Fruit fly (Drosophila melanogaster) whole organism, embryonic: ENCODE results near the gene CG11267.

Experiments used
- Adf1 ChIP-seq: fragments of 200-800 bp; sonication (Bioruptor generic); IDR thresholded peaks from 2 replicates; pipeline ENCODE4 v1.3.6; 2022; ENCODE audit warnings: missing biosample characterization, missing genetic modification characterization
- Asciz ChIP-seq: fragments of 200-800 bp; sonication (Bioruptor generic); optimal IDR thresholded peaks from 2 replicates; lab custom pipeline; 2017; ENCODE audit warnings: missing biosample characterization, mild to moderate bottlenecking, missing genetic modification characterization, missing genetic modification reagents
- Bdp1 ChIP-seq: fragments of 200-800 bp; sonication (Bioruptor generic); optimal IDR thresholded peaks from 3 replicates; lab custom pipeline; 2016; ENCODE audit warnings: missing biosample characterization, missing genetic modification characterization
- CG10431 ChIP-seq: fragments of 200-800 bp; sonication (Bioruptor generic); optimal IDR thresholded peaks from 3 replicates; lab custom pipeline; 2018; ENCODE audit warnings: missing biosample characterization, mild to moderate bottlenecking, missing genetic modification characterization
- CG12391 ChIP-seq: fragments of 200-800 bp; sonication (Bioruptor generic); optimal IDR thresholded peaks from 3 replicates; lab custom pipeline; 2018; ENCODE audit warnings: missing biosample characterization, mild to moderate bottlenecking, missing genetic modification characterization, moderate library complexity
- CG12659 ChIP-seq: fragments of 200-800 bp; sonication (Bioruptor generic); optimal IDR thresholded peaks from 3 replicates; lab custom pipeline; 2017; ENCODE audit warnings: mild to moderate bottlenecking, missing biosample characterization, missing genetic modification reagents, missing genetic modification characterization
- CG12744 ChIP-seq: fragments of 200-800 bp; sonication (Bioruptor generic); optimal IDR thresholded peaks from 2 replicates; lab custom pipeline; 2016; ENCODE audit warnings: missing biosample characterization, missing genetic modification characterization
- CG14050 ChIP-seq: fragments of 200-800 bp; sonication (Bioruptor generic); IDR thresholded peaks from 3 replicates; pipeline ENCODE4 v1.3.6; 2022; ENCODE audit warnings: missing biosample characterization, missing genetic modification characterization
- CG14710 ChIP-seq: fragments of 200-800 bp; sonication (Bioruptor generic); optimal IDR thresholded peaks from 3 replicates; lab custom pipeline; 2019; ENCODE audit warnings: missing biosample characterization, mild to moderate bottlenecking, missing genetic modification characterization, moderate library complexity
- CG17568 ChIP-seq: fragments of 200-800 bp; sonication (Bioruptor generic); optimal IDR thresholded peaks from 2 replicates; lab custom pipeline; 2018; ENCODE audit warnings: missing biosample characterization, mild to moderate bottlenecking, missing genetic modification characterization, moderate library complexity
- CG1832 ChIP-seq: fragments of 200-800 bp; sonication (Bioruptor generic); optimal IDR thresholded peaks from 2 replicates; lab custom pipeline; 2017; ENCODE audit warnings: missing biosample characterization, mild to moderate bottlenecking, missing genetic modification characterization, inconsistent platforms
- CG18476 ChIP-seq: fragments of 200-800 bp; sonication (Bioruptor generic); optimal IDR thresholded peaks from 2 replicates; lab custom pipeline; 2016; ENCODE audit warnings: missing biosample characterization, mild to moderate bottlenecking, missing genetic modification characterization
- CG2120 ChIP-seq: fragments of 200-800 bp; sonication (Bioruptor generic); optimal IDR thresholded peaks from 3 replicates; lab custom pipeline; 2016; ENCODE audit warnings: missing biosample characterization, missing genetic modification characterization
- CG2202 ChIP-seq: fragments of 200-800 bp; sonication (Bioruptor generic); optimal IDR thresholded peaks from 2 replicates; lab custom pipeline; 2018; ENCODE audit warnings: missing biosample characterization, mild to moderate bottlenecking, missing genetic modification characterization
- CG3163 ChIP-seq: fragments of 200-800 bp; sonication (Bioruptor generic); optimal IDR thresholded peaks from 3 replicates; lab custom pipeline; 2016; ENCODE audit warnings: missing biosample characterization, missing genetic modification characterization
- CG32772 ChIP-seq: fragments of 200-800 bp; sonication (Bioruptor generic); IDR thresholded peaks from 2 replicates; pipeline ENCODE4 v1.3.6; 2022; ENCODE audit warnings: missing biosample characterization, missing genetic modification characterization
- CG34224 ChIP-seq: fragments of 200-800 bp; sonication (Bioruptor generic); IDR thresholded peaks from 3 replicates; pipeline ENCODE4 v1.3.6; 2022; ENCODE audit warnings: missing biosample characterization, missing genetic modification characterization; ENCODE audit not compliant: partially characterized antibody
- CG34422 ChIP-seq: fragments of 200-800 bp; sonication (Bioruptor generic); IDR thresholded peaks from 3 replicates; pipeline ENCODE4 v1.3.6; 2022; ENCODE audit warnings: missing biosample characterization, missing genetic modification characterization
- CG4282 ChIP-seq: fragments of 200-800 bp; sonication (Bioruptor generic); optimal IDR thresholded peaks from 2 replicates; lab custom pipeline; 2016; ENCODE audit warnings: missing biosample characterization, missing genetic modification characterization
- CG6654 ChIP-seq: fragments of 200-800 bp; sonication (Bioruptor generic); optimal IDR thresholded peaks from 2 replicates; lab custom pipeline; 2017; ENCODE audit warnings: missing biosample characterization, mild to moderate bottlenecking, missing genetic modification characterization
- CG9609 ChIP-seq: fragments of 200-800 bp; sonication (Bioruptor generic); optimal IDR thresholded peaks from 3 replicates; lab custom pipeline; 2016; ENCODE audit warnings: missing biosample characterization, missing genetic modification characterization
- CG9876 ChIP-seq: fragments of 200-800 bp; sonication (Bioruptor generic); optimal IDR thresholded peaks from 2 replicates; lab custom pipeline; 2016; ENCODE audit warnings: missing biosample characterization, missing genetic modification characterization
- CHES-1-like ChIP-seq: fragments of 200-800 bp; sonication (Bioruptor generic); optimal IDR thresholded peaks from 2 replicates; lab custom pipeline; 2016; ENCODE audit warnings: missing biosample characterization, missing genetic modification characterization
- CrebB ChIP-seq: fragments of 200-800 bp; sonication (Bioruptor generic); optimal IDR thresholded peaks from 3 replicates; lab custom pipeline; 2018; ENCODE audit warnings: missing biosample characterization, mild to moderate bottlenecking, missing genetic modification characterization
- D ChIP-seq, 2 experiments: fragments of 200-800 bp in 1 of 2; fragments of >200 bp in 1 of 2; sonication (Bioruptor generic) in 1 of 2; optimal IDR thresholded peaks; 2 replicates in 1 of 2; 3 replicates in 1 of 2; lab custom pipeline; 2017; ENCODE audit warnings: mild to moderate bottlenecking in 1 of 2, missing biosample characterization in 1 of 2, missing genetic modification characterization in 1 of 2, missing genetic modification reagents in 1 of 2
- Drgx ChIP-seq: fragments of 200-800 bp; sonication (Bioruptor generic); IDR thresholded peaks from 2 replicates; pipeline ENCODE4 v1.3.6; 2022; ENCODE audit warnings: missing biosample characterization, missing genetic modification characterization
- Gsc ChIP-seq: fragments of 200-800 bp; sonication (Bioruptor generic); IDR thresholded peaks from 2 replicates; pipeline ENCODE4 v1.3.6; 2022; ENCODE audit warnings: missing biosample characterization, missing genetic modification characterization
- HmgZ ChIP-seq: fragments of 200-800 bp; sonication (Bioruptor generic); optimal IDR thresholded peaks from 2 replicates; lab custom pipeline; 2018; ENCODE audit warnings: missing biosample characterization, mild to moderate bottlenecking, missing genetic modification characterization
- Jarid2 ChIP-seq: fragments of 200-800 bp; sonication (Bioruptor generic); optimal IDR thresholded peaks from 3 replicates; lab custom pipeline; 2017; ENCODE audit warnings: mild to moderate bottlenecking, missing biosample characterization, missing genetic modification reagents, missing genetic modification characterization
- Lpt ChIP-seq: fragments of >200 bp; optimal IDR thresholded peaks from 2 replicates; lab custom pipeline; 2018; ENCODE audit warnings: missing biosample characterization, missing genetic modification characterization
- NFAT ChIP-seq: fragments of 200-800 bp; sonication (Bioruptor generic); IDR thresholded peaks from 2 replicates; pipeline ENCODE4 v1.3.6; 2022; ENCODE audit warnings: missing biosample characterization, missing genetic modification characterization
- Nf-YC ChIP-seq: fragments of 200-800 bp; optimal IDR thresholded peaks from 3 replicates; lab custom pipeline; 2019; ENCODE audit warnings: missing biosample characterization, mild to moderate bottlenecking, missing genetic modification characterization, moderate library complexity
- Six4 ChIP-seq: fragments of 200-800 bp; sonication (Bioruptor generic); optimal IDR thresholded peaks from 2 replicates; lab custom pipeline; 2016; ENCODE audit warnings: missing biosample characterization, missing genetic modification characterization
- Usf ChIP-seq: fragments of 200-800 bp; sonication (Bioruptor generic); optimal IDR thresholded peaks from 2 replicates; lab custom pipeline; 2017; ENCODE audit warnings: missing genotype, missing biosample characterization, missing genetic modification characterization
- Vsx1 ChIP-seq: fragments of 200-800 bp; sonication (Bioruptor generic); optimal IDR thresholded peaks from 2 replicates; lab custom pipeline; 2017; ENCODE audit warnings: missing biosample characterization, mild to moderate bottlenecking, missing genetic modification characterization, missing genetic modification reagents
- Xbp1 ChIP-seq: fragments of 200-800 bp; sonication (Bioruptor generic); optimal IDR thresholded peaks from 3 replicates; lab custom pipeline; 2016; ENCODE audit warnings: missing biosample characterization, mild to moderate bottlenecking, missing genetic modification characterization
- abd-A ChIP-seq: fragments of 200-800 bp; sonication (Bioruptor generic); optimal IDR thresholded peaks from 3 replicates; lab custom pipeline; 2019; ENCODE audit warnings: missing biosample characterization, mild to moderate bottlenecking, missing genetic modification characterization, moderate library complexity
- bowl ChIP-seq: fragments of 200-800 bp; sonication (Bioruptor generic); IDR thresholded peaks from 2 replicates; pipeline ENCODE4 v1.3.6; 2022; ENCODE audit warnings: missing biosample characterization, missing genetic modification characterization
- btn ChIP-seq: fragments of 200-800 bp; sonication (Bioruptor generic); optimal IDR thresholded peaks from 2 replicates; lab custom pipeline; 2016; ENCODE audit warnings: missing biosample characterization, missing genetic modification characterization
- fd102C ChIP-seq: fragments of 200-800 bp; sonication (Bioruptor generic); optimal IDR thresholded peaks from 2 replicates; lab custom pipeline; 2018; ENCODE audit warnings: missing biosample characterization, mild to moderate bottlenecking, missing genetic modification characterization, moderate library complexity
- gro ChIP-seq: fragments of 200-800 bp; sonication (Bioruptor generic); optimal IDR thresholded peaks from 2 replicates; lab custom pipeline; 2016; ENCODE audit warnings: missing biosample characterization, missing genetic modification characterization
- luna ChIP-seq: fragments of 200-800 bp; sonication (Bioruptor generic); optimal IDR thresholded peaks from 2 replicates; lab custom pipeline; 2016; ENCODE audit warnings: missing biosample characterization, missing genetic modification characterization
- otp ChIP-seq: fragments of 200-800 bp; sonication (Bioruptor generic); IDR thresholded peaks from 3 replicates; pipeline ENCODE4, ENCODE4 v1.3.6; 2022; ENCODE audit warnings: missing biosample characterization, missing genetic modification characterization
- peb ChIP-seq: fragments of 200-800 bp; sonication (Bioruptor generic); IDR thresholded peaks from 2 replicates; pipeline ENCODE4 v1.3.6; 2022; ENCODE audit warnings: missing biosample characterization, missing genetic modification characterization
- pum ChIP-seq: fragments of 200-800 bp; sonication (Bioruptor generic); optimal IDR thresholded peaks from 2 replicates; lab custom pipeline; 2016; ENCODE audit warnings: missing biosample characterization, missing genetic modification characterization
- sc ChIP-seq, 3 experiments: fragments of >200 bp in 2 of 3; fragments of 200-800 bp in 1 of 3; sonication (Bioruptor generic) in 1 of 3; optimal IDR thresholded peaks; 2 replicates in 2 of 3; 3 replicates in 1 of 3; lab custom pipeline; 2017; ENCODE audit warnings: mild to moderate bottlenecking in 1 of 3, missing biosample characterization in 1 of 3, missing genetic modification characterization in 1 of 3, missing genetic modification reagents in 1 of 3
- stwl ChIP-seq: fragments of 200-800 bp; sonication (Bioruptor generic); optimal IDR thresholded peaks from 3 replicates; lab custom pipeline; 2018; ENCODE audit warnings: missing biosample characterization, mild to moderate bottlenecking, missing genetic modification characterization, moderate library complexity
- tx ChIP-seq: fragments of 200-800 bp; sonication (Bioruptor generic); optimal IDR thresholded peaks from 2 replicates; lab custom pipeline; 2016; ENCODE audit warnings: missing biosample characterization, missing genetic modification characterization
- vnd ChIP-seq: fragments of 200-800 bp; sonication (Bioruptor generic); IDR thresholded peaks from 3 replicates; pipeline ENCODE4 v1.3.6; 2022; ENCODE audit warnings: missing biosample characterization, missing genetic modification characterization; ENCODE audit not compliant: partially characterized antibody
- zfh2 ChIP-seq: fragments of 200-800 bp; sonication (Bioruptor generic); optimal IDR thresholded peaks from 2 replicates; lab custom pipeline; 2016; ENCODE audit warnings: missing biosample characterization, missing genetic modification characterization

CG11267 gene

DNA sequence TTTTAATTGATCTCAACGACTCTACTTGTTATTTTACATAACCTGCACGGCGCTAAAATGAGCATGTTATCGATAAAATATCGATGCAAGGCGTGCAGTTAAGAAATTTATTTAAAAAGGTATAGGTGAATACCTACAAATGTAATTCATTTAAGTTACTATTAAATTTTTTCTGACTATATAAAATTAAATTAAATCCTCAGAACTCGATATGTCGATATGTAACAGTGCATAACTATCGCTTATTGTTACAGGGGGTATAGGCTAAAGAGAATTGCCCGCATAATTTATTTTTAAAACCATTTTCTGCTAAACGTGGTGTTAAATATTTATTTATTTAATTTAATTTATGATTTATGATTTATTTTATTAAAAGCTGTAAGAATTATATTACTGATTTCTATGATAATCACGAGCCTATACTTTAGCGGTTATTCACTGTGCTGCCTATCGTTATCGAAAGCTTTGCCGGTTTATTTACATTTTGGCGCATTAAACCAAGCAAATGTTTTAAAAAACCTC lies 2.0 kb downstream of the CG11267 start, which contains the start of the genes mRpL20 and Icmt (continued):
- peak; percentile 97 for TF ChIP-seq CG34422 (GFP tag; lab: Robert Waterston, UW)
- TF ChIP-seq D (optimal IDR thresholded peaks at IDR 0.05; lab: Kevin White, UChicago) = no peak
- TF ChIP-seq D (GFP tag; optimal IDR thresholded peaks at IDR 0.05; lab: Kevin White, UChicago) = peak; percentile 64
- peak; percentile 95 for TF ChIP-seq CG14050 (GFP tag; lab: Robert Waterston, UW)
- TF ChIP-seq Jarid2 (GFP tag; lab: Kevin White, UChicago) = peak; percentile 27
- no peak for TF ChIP-seq gro (GFP tag; lab: Kevin White, UChicago)
- no peak for TF ChIP-seq luna (GFP tag; lab: Kevin White, UChicago)
- TF ChIP-seq Asciz (GFP tag; lab: Kevin White, UChicago) = peak; percentile 79
- TF ChIP-seq pum = peak; percentile 49
- peak; percentile 93 for TF ChIP-seq NFAT (GFP tag; lab: Robert Waterston, UW)
- TF ChIP-seq Adf1 (GFP tag; lab: Robert Waterston, UW) = peak; percentile 82
- TF ChIP-seq CG12391 = peak; percentile 95
- TF ChIP-seq CG18476 (GFP tag; lab: Kevin White, UChicago) = peak; percentile 66
- peak; percentile 85 for TF ChIP-seq Usf (GFP tag; lab: Kevin White, UChicago)
- no peak for TF ChIP-seq Lpt (GFP tag; lab: Kevin White, UChicago)
- peak; percentile 80 for TF ChIP-seq CG14710
- no peak for TF ChIP-seq fd102C (GFP tag; lab: Kevin White, UChicago)
- peak; percentile 49 for TF ChIP-seq Bdp1 (GFP tag; lab: Kevin White, UChicago)
- peak; percentile 62 for TF ChIP-seq zfh2
- TF ChIP-seq CG34224 (GFP tag; lab: Robert Waterston, UW) = peak; percentile 74
- peak; percentile 94 for TF ChIP-seq HmgZ (tag; lab: Kevin White, UChicago)
- TF ChIP-seq Gsc = peak; percentile 89
- peak; percentile 85 for TF ChIP-seq Six4 (GFP tag; lab: Kevin White, UChicago)
- peak; percentile 78 for TF ChIP-seq CG10431
- TF ChIP-seq Xbp1 = peak; percentile 93
- TF ChIP-seq vnd (GFP tag; lab: Robert Waterston, UW) = peak; percentile 85
- TF ChIP-seq Nf-YC (tag; lab: Kevin White, UChicago) = peak; percentile 87
- TF ChIP-seq btn (GFP tag; lab: Kevin White, UChicago) = no peak
- TF ChIP-seq CG3163 (GFP tag; lab: Kevin White, UChicago) = no peak
- TF ChIP-seq otp (GFP tag; lab: Robert Waterston, UW) = no peak; the same call in none of the 3 replicates
- no peak for TF ChIP-seq CG4282 (GFP tag; lab: Kevin White, UChicago)
- TF ChIP-seq peb (GFP tag; lab: Robert Waterston, UW) = peak; percentile 93
- peak; percentile 96 for TF ChIP-seq Drgx (GFP tag; lab: Robert Waterston, UW)
- peak; percentile 97 for TF ChIP-seq CG32772 (GFP tag; lab: Robert Waterston, UW)
- peak; percentile 90 for TF ChIP-seq CrebB (tag; lab: Kevin White, UChicago)
- peak; percentile 29 for TF ChIP-seq CG12744 (GFP tag; lab: Kevin White, UChicago)
- peak; percentile 96 for TF ChIP-seq CG12659 (GFP tag; lab: Kevin White, UChicago)
- no peak for TF ChIP-seq CG1832
- peak; percentile 88 for TF ChIP-seq CG2120 (GFP tag; lab: Kevin White, UChicago)
- TF ChIP-seq CG6654 (GFP tag; lab: Kevin White, UChicago) = peak; percentile 52
- peak; percentile 81 for TF ChIP-seq CG17568
- no peak for TF ChIP-seq abd-A (tag; lab: Kevin White, UChicago)
- peak; percentile 41 for TF ChIP-seq tx (GFP tag; lab: Kevin White, UChicago)
- no peak for TF ChIP-seq CG9876 (GFP tag; lab: Kevin White, UChicago)
- peak; percentile 76 for TF ChIP-seq CG2202
- peak; percentile 80 for TF ChIP-seq bowl
- peak; percentile 40 for TF ChIP-seq stwl (tag; lab: Kevin White, UChicago)
- peak; percentile 77 for TF ChIP-seq Vsx1 (GFP tag; lab: Kevin White, UChicago)
- TF ChIP-seq CG9609 (GFP tag; lab: Kevin White, UChicago) = no peak
- peak; percentile 19 for TF ChIP-seq CHES-1-like (GFP tag; lab: Kevin White, UChicago)
- no peak for TF ChIP-seq sc (optimal IDR thresholded peaks at IDR 0.05; lab: Kevin White, UChicago)
- peak; percentile 81 for TF ChIP-seq sc (GFP tag; optimal IDR thresholded peaks at IDR 0.05; lab: Kevin White, UChicago)
